Worm (Caenorhabditis elegans) whole organism, young adult: Measurements from ENCODE around the gene col-126.
A peak's percentile ranks its signal among the peaks of the same experiment; 100 is the strongest.
"Not testable (repeated sequence)": the region's sequence is repeated elsewhere in the genome, so short reads cannot be mapped to it uniquely, and the experiment has no call there.

Experiments
- B0261.1 ChIP-seq: sonication (generic microtip); optimal IDR thresholded peaks from 2 replicates; lab custom pipeline; 2016; ENCODE audit warnings: mild to moderate bottlenecking, missing genetic modification characterization, moderate library complexity, missing compliant biosample characterization
- B0336.3 ChIP-seq: fragments of 200-800 bp; sonication (Bioruptor generic); IDR thresholded peaks from 2 replicates; pipeline ENCODE4 v1.3.6; 2022; ENCODE audit warnings: missing genetic modification characterization, missing compliant biosample characterization
- F10E7.11 ChIP-seq: sonication (generic microtip); optimal IDR thresholded peaks from 2 replicates; lab custom pipeline; 2017; ENCODE audit warnings: mild to moderate bottlenecking, missing genetic modification characterization, moderate library complexity, missing compliant biosample characterization
- F37B4.10 ChIP-seq: fragments of 200-800 bp; sonication (Bioruptor generic); IDR thresholded peaks from 2 replicates; pipeline ENCODE4 v1.3.6; 2022; ENCODE audit warnings: missing genetic modification characterization, missing compliant biosample characterization
- F55B11.4 ChIP-seq: sonication (generic microtip); optimal IDR thresholded peaks from 2 replicates; lab custom pipeline; 2016; ENCODE audit warnings: missing compliant biosample characterization, missing genetic modification characterization, borderline replicate concordance; ENCODE audit not compliant: insufficient read depth
- F57C9.4 ChIP-seq: sonication (generic microtip); optimal IDR thresholded peaks from 2 replicates; lab custom pipeline; 2017; ENCODE audit warnings: mild to moderate bottlenecking, missing genetic modification characterization, missing compliant biosample characterization
- T07F8.4 ChIP-seq: sonication (generic microtip); optimal IDR thresholded peaks from 2 replicates; lab custom pipeline; 2016; ENCODE audit warnings: mild to moderate bottlenecking, missing genetic modification characterization, moderate library complexity, missing compliant biosample characterization
- T26A5.8 ChIP-seq: sonication (generic microtip); optimal IDR thresholded peaks from 2 replicates; lab custom pipeline; 2016; ENCODE audit warnings: missing genetic modification characterization, missing compliant biosample characterization
- Y56A3A.18 ChIP-seq: fragments of 200-800 bp; sonication (Bioruptor generic); IDR thresholded peaks from 2 replicates; pipeline ENCODE4 v1.3.6; 2022; ENCODE audit warnings: missing genetic modification reagents, missing genetic modification characterization, missing compliant biosample characterization
- Y79H2A.3 ChIP-seq: fragments of 200-800 bp; sonication (Bioruptor generic); conservative IDR thresholded peaks from 2 replicates; pipeline ENCODE4 v1.3.6; 2022; ENCODE audit warnings: missing genetic modification reagents, missing genetic modification characterization, missing compliant biosample characterization
- akir-1 ChIP-seq: fragments of 200-800 bp; sonication (Bioruptor generic); optimal IDR thresholded peaks from 2 replicates; lab custom pipeline; 2018; ENCODE audit warnings: mild to moderate bottlenecking, missing genetic modification characterization, moderate library complexity, missing compliant biosample characterization
- aptf-2 ChIP-seq: fragments of 200-800 bp; sonication (Bioruptor generic); conservative IDR thresholded peaks from 2 replicates; pipeline ENCODE4 v1.3.6; 2022; ENCODE audit warnings: missing genetic modification reagents, missing genetic modification characterization, missing compliant biosample characterization
- bed-1 ChIP-seq: fragments of 200-800 bp; sonication (Bioruptor generic); IDR thresholded peaks from 2 replicates; pipeline ENCODE4 v1.3.6; 2022; ENCODE audit warnings: missing genetic modification reagents, missing genetic modification characterization, missing compliant biosample characterization
- bed-2 ChIP-seq: fragments of 200-800 bp; sonication (Bioruptor generic); IDR thresholded peaks from 2 replicates; pipeline ENCODE4 v1.3.6; 2022; ENCODE audit warnings: missing genetic modification reagents, missing genetic modification characterization, missing compliant biosample characterization
- ccch-3 ChIP-seq: fragments of 200-800 bp; sonication (Bioruptor generic); optimal IDR thresholded peaks from 2 replicates; lab custom pipeline; 2018; ENCODE audit warnings: mild to moderate bottlenecking, missing genetic modification characterization, missing compliant biosample characterization
- cebp-2 ChIP-seq: fragments of 200-800 bp; sonication (Bioruptor generic); IDR thresholded peaks from 2 replicates; pipeline ENCODE4 v1.3.6; 2022; ENCODE audit warnings: missing genetic modification characterization, missing compliant biosample characterization
- ceh-58 ChIP-seq: fragments of 200-800 bp; sonication (Bioruptor generic); IDR thresholded peaks from 2 replicates; pipeline ENCODE4 v1.3.6; 2022; ENCODE audit warnings: missing genetic modification characterization, missing compliant biosample characterization
- egrh-3 ChIP-seq: fragments of 200-800 bp; sonication (Bioruptor generic); IDR thresholded peaks from 2 replicates; pipeline ENCODE4 v1.3.6; 2022; ENCODE audit warnings: missing genetic modification reagents, missing genetic modification characterization, missing compliant biosample characterization
- ekl-4 ChIP-seq: fragments of 200-800 bp; sonication (Bioruptor generic); IDR thresholded peaks from 2 replicates; pipeline ENCODE4 v1.3.6; 2022; ENCODE audit warnings: missing genetic modification reagents, missing genetic modification characterization, missing compliant biosample characterization
- gei-17 ChIP-seq: fragments of 200-800 bp; sonication (Bioruptor generic); optimal IDR thresholded peaks from 2 replicates; lab custom pipeline; 2018; ENCODE audit warnings: mild to moderate bottlenecking, missing genetic modification characterization, missing compliant biosample characterization
- lir-1 ChIP-seq: fragments of 200-800 bp; sonication (Bioruptor generic); conservative IDR thresholded peaks from 2 replicates; pipeline ENCODE4 v1.3.6; 2022; ENCODE audit warnings: missing genetic modification reagents, missing genetic modification characterization, missing compliant biosample characterization
- lsy-27 ChIP-seq: sonication (generic microtip); optimal IDR thresholded peaks from 2 replicates; lab custom pipeline; 2017; ENCODE audit warnings: missing genetic modification characterization, mild to moderate bottlenecking, missing compliant biosample characterization, antibody characterized with exemption, missing genotype, borderline replicate concordance; ENCODE audit not compliant: insufficient read depth
- madf-3 ChIP-seq: fragments of 200-800 bp; sonication (Bioruptor generic); IDR thresholded peaks from 2 replicates; pipeline ENCODE4 v1.3.6; 2022; ENCODE audit warnings: missing genetic modification reagents, missing genetic modification characterization, missing compliant biosample characterization
- madf-8 ChIP-seq: fragments of 200-800 bp; sonication (Bioruptor generic); conservative IDR thresholded peaks from 2 replicates; pipeline ENCODE4 v1.3.6; 2022; ENCODE audit warnings: missing genetic modification reagents, missing genetic modification characterization, missing compliant biosample characterization
- mel-28 ChIP-seq: sonication (generic microtip); optimal IDR thresholded peaks from 2 replicates; lab custom pipeline; 2016; ENCODE audit warnings: borderline replicate concordance, mild to moderate bottlenecking, missing genetic modification characterization, missing compliant biosample characterization
- nfyb-1 ChIP-seq: fragments of 200-800 bp; sonication (Bioruptor generic); IDR thresholded peaks from 2 replicates; pipeline ENCODE4 v1.3.6; 2022; ENCODE audit warnings: missing genetic modification reagents, missing genetic modification characterization, missing compliant biosample characterization
- nhr-120 ChIP-seq: fragments of 200-800 bp; sonication (Bioruptor generic); IDR thresholded peaks from 2 replicates; pipeline ENCODE4 v1.3.6; 2022; ENCODE audit warnings: missing genetic modification characterization, missing compliant biosample characterization
- rcor-1 ChIP-seq: fragments of 200-800 bp; sonication (Bioruptor generic); IDR thresholded peaks from 2 replicates; pipeline ENCODE4 v1.3.6; 2022; ENCODE audit warnings: missing genetic modification reagents, missing genetic modification characterization, missing compliant biosample characterization
- repo-1 ChIP-seq: sonication (generic microtip); optimal IDR thresholded peaks from 2 replicates; lab custom pipeline; 2017; ENCODE audit warnings: mild to moderate bottlenecking, missing genetic modification characterization, missing compliant biosample characterization
- snpc-1.3 ChIP-seq: sonication (generic microtip); optimal IDR thresholded peaks from 2 replicates; lab custom pipeline; 2017; ENCODE audit warnings: missing genetic modification characterization, mild to moderate bottlenecking, missing compliant biosample characterization, antibody characterized with exemption, moderate library complexity, missing genotype, missing genetic modification reagents; ENCODE audit not compliant: insufficient read depth
- snpc-3.4 ChIP-seq: sonication (generic microtip); optimal IDR thresholded peaks from 2 replicates; lab custom pipeline; 2017; ENCODE audit warnings: missing genetic modification characterization, mild to moderate bottlenecking, missing compliant biosample characterization, antibody characterized with exemption, moderate library complexity, missing genotype, missing genetic modification reagents
- somi-1 ChIP-seq: fragments of 200-800 bp; sonication (Bioruptor generic); optimal IDR thresholded peaks from 2 replicates; lab custom pipeline; 2018; ENCODE audit warnings: mild to moderate bottlenecking, missing genetic modification characterization, missing compliant biosample characterization
- sptf-2 ChIP-seq: fragments of 200-800 bp; sonication (Bioruptor generic); optimal IDR thresholded peaks from 2 replicates; lab custom pipeline; 2018; ENCODE audit warnings: mild to moderate bottlenecking, missing genetic modification characterization, missing compliant biosample characterization
- tbx-9 ChIP-seq: sonication (generic microtip); optimal IDR thresholded peaks from 2 replicates; lab custom pipeline; 2016; ENCODE audit warnings: borderline replicate concordance, missing genetic modification characterization, inconsistent platforms, missing compliant biosample characterization
- zfh-2 ChIP-seq: fragments of 200-800 bp; sonication (Bioruptor generic); conservative IDR thresholded peaks from 2 replicates; pipeline ENCODE4 v1.3.6; 2022; ENCODE audit warnings: missing genetic modification reagents, missing genetic modification characterization, missing compliant biosample characterization
- ztf-18 ChIP-seq: sonication (generic microtip); optimal IDR thresholded peaks from 2 replicates; lab custom pipeline; 2016; ENCODE audit warnings: missing genotype, mild to moderate bottlenecking, missing genetic modification characterization, missing compliant biosample characterization

col-126 gene

ce11 chrIV:11263101-11263500, at the start of gene col-126:
Gene col-126, plus strand, starts transcription at chrIV:11263401.
- TF ChIP-seq Y79H2A.3 (GFP tag; lab: Robert Waterston, UW); ccch-3 (GFP tag; lab: Kevin White, UChicago); B0261.1 (tag; lab: Kevin White, UChicago): not testable (repeated sequence)

ce11 chrIV:11218037-11218436, 45.2 kb upstream of the col-126 start, which contains the start of gene zip-6:
Gene zip-6, minus strand, starts transcription at chrIV:11218137.
- TF ChIP-seq gei-17 (no peak), T07F8.4 (tag; lab: Kevin White, UChicago) (no peak), somi-1 (GFP tag; lab: Kevin White, UChicago) (no peak)

ce11 chrIV:11223878-11224277, 39.3 kb upstream of the col-126 start, which contains the start of gene C29F4.3:
Gene C29F4.3, minus strand, starts transcription at chrIV:11223978.
- TF ChIP-seq F10E7.11 (tag; lab: Kevin White, UChicago) = no peak
- TF ChIP-seq lir-1 (GFP tag; lab: Robert Waterston, UW) = no peak
- TF ChIP-seq nhr-120 (GFP tag; lab: Robert Waterston, UW) = no peak
- no peak for TF ChIP-seq ztf-18
- TF ChIP-seq Y56A3A.18 (GFP tag; lab: Robert Waterston, UW) = no peak

ce11 chrIV:11225206-11225605, 38.0 kb upstream of the col-126 start, which contains the start of gene col-125:
Gene col-125, plus strand, starts transcription at chrIV:11225506.
- no peak for TF ChIP-seq snpc-1.3 (tag; lab: Kevin White, UChicago)
- TF ChIP-seq zfh-2 = no peak
- TF ChIP-seq tbx-9 (tag; lab: Kevin White, UChicago) = no peak
- no peak for TF ChIP-seq madf-8 (GFP tag; lab: Robert Waterston, UW)
- no peak for TF ChIP-seq rcor-1
- no peak for TF ChIP-seq akir-1
- no peak for TF ChIP-seq lir-1 (GFP tag; lab: Robert Waterston, UW)
- TF ChIP-seq lsy-27 (tag; lab: Kevin White, UChicago) = no peak
- TF ChIP-seq ceh-58 = no peak
- no peak for TF ChIP-seq cebp-2 (GFP tag; lab: Robert Waterston, UW)
- no peak for TF ChIP-seq ztf-18
- TF ChIP-seq, all 124 proteins: peak for 0

- TF ChIP-seq egrh-3 (peak; percentile 96), cebp-2 (GFP tag; lab: Robert Waterston, UW) (0 out of 2 replicates have a peak, but pooled peaks have one; percentile 5)
- TF ChIP-seq, all 124 proteins: peak for 2; not testable (repeated sequence) for 122
Observed at ce11 chrIV:11225715-11226475, 37.3 kb upstream of the col-126 start.

ce11 chrIV:11226545-11226944, 36.7 kb upstream of the col-126 start:
- TF ChIP-seq madf-3 (no peak), aptf-2 (GFP tag; lab: Robert Waterston, UW) (no peak)
- TF ChIP-seq, all 124 proteins: peak for 0

- TF ChIP-seq nhr-120 (GFP tag; lab: Robert Waterston, UW) (no peak), bed-2 (no peak), F57C9.4 (tag; lab: Kevin White, UChicago) (no peak), F37B4.10 (no peak), repo-1 (no peak), gei-17 (no peak), B0336.3 (GFP tag; lab: Robert Waterston, UW) (no peak), bed-1 (no peak), B0261.1 (tag; lab: Kevin White, UChicago) (no peak), sptf-2 (GFP tag; lab: Kevin White, UChicago) (no peak), T26A5.8 (no peak), F55B11.4 (tag; lab: Kevin White, UChicago) (no peak), mel-28 (tag; lab: Kevin White, UChicago) (no peak), nfyb-1 (GFP tag; lab: Robert Waterston, UW) (no peak), ekl-4 (GFP tag; lab: Robert Waterston, UW) (no peak), snpc-3.4 (tag; lab: Kevin White, UChicago) (no peak), lsy-27 (tag; lab: Kevin White, UChicago) (no peak)
Observed at ce11 chrIV:11229013-11229412, 34.2 kb upstream of the col-126 start.
